Fruit fly (Drosophila melanogaster) whole organism, adult: ENCODE measurements around the gene Elo68alpha.

Source experiments
- CG11617 ChIP-seq: fragments of 200-800 bp; sonication (Bioruptor generic); optimal IDR thresholded peaks from 2 replicates; lab custom pipeline; 2017; ENCODE audit warnings: mild to moderate bottlenecking, missing biosample characterization, missing genetic modification reagents, missing genetic modification characterization
- CG12768 ChIP-seq: fragments of 200-800 bp; sonication (Bioruptor generic); optimal IDR thresholded peaks from 2 replicates; lab custom pipeline; 2017; ENCODE audit warnings: missing biosample characterization, missing genetic modification characterization, mild to moderate bottlenecking, moderate library complexity, missing genetic modification reagents
- CG14711 ChIP-seq: fragments of 200-800 bp; sonication (Bioruptor generic); optimal IDR thresholded peaks from 2 replicates; lab custom pipeline; 2018; ENCODE audit warnings: missing biosample characterization, mild to moderate bottlenecking, missing genetic modification characterization, moderate library complexity
- CG1620 ChIP-seq: fragments of 200-800 bp; sonication (Bioruptor generic); optimal IDR thresholded peaks from 2 replicates; lab custom pipeline; 2016; ENCODE audit warnings: missing biosample characterization, missing genetic modification characterization
- CG33017 ChIP-seq: fragments of 200-800 bp; sonication (Bioruptor generic); optimal IDR thresholded peaks from 2 replicates; lab custom pipeline; 2018; ENCODE audit warnings: missing biosample characterization, mild to moderate bottlenecking, missing genetic modification characterization, moderate library complexity
- CG5204 ChIP-seq: fragments of 200-800 bp; sonication (Bioruptor generic); optimal IDR thresholded peaks from 2 replicates; lab custom pipeline; 2016; ENCODE audit warnings: missing biosample characterization, missing genetic modification characterization
- CG7045 ChIP-seq: fragments of 200-800 bp; sonication (Bioruptor generic); optimal IDR thresholded peaks from 2 replicates; lab custom pipeline; 2017; ENCODE audit warnings: missing biosample characterization, mild to moderate bottlenecking, missing genetic modification characterization
- CG7101 ChIP-seq: fragments of 200-800 bp; sonication (Bioruptor generic); optimal IDR thresholded peaks from 2 replicates; lab custom pipeline; 2018; ENCODE audit warnings: missing biosample characterization, mild to moderate bottlenecking, missing genetic modification characterization, moderate library complexity
- Clk ChIP-seq: fragments of 200-800 bp; sonication (Bioruptor generic); optimal IDR thresholded peaks from 2 replicates; lab custom pipeline; 2017; ENCODE audit warnings: missing biosample characterization, missing genetic modification characterization
- Crg-1 ChIP-seq: fragments of 200-800 bp; sonication (Bioruptor generic); optimal IDR thresholded peaks from 2 replicates; lab custom pipeline; 2016; ENCODE audit warnings: missing biosample characterization, missing genetic modification characterization
- Hr96 ChIP-seq: fragments of 200-800 bp; sonication (Bioruptor generic); optimal IDR thresholded peaks from 2 replicates; lab custom pipeline; 2016; ENCODE audit warnings: missing biosample characterization, missing genetic modification characterization
- Mnt ChIP-seq: fragments of 200-800 bp; sonication (Bioruptor generic); optimal IDR thresholded peaks from 2 replicates; lab custom pipeline; 2016; ENCODE audit warnings: missing biosample characterization, mild to moderate bottlenecking, missing genetic modification characterization
- bab1 ChIP-seq: fragments of 200-800 bp; sonication (Bioruptor generic); optimal IDR thresholded peaks from 3 replicates; lab custom pipeline; 2019; ENCODE audit warnings: missing biosample characterization, mild to moderate bottlenecking, missing genetic modification characterization, moderate library complexity
- cic ChIP-seq: fragments of 200-800 bp; sonication (Bioruptor generic); optimal IDR thresholded peaks from 2 replicates; lab custom pipeline; 2017; ENCODE audit warnings: missing biosample characterization, mild to moderate bottlenecking, missing genetic modification characterization, moderate library complexity
- cnc ChIP-seq, 2 experiments: fragments of >200 bp; optimal IDR thresholded peaks; 2 replicates each; lab custom pipeline; 2017
- kay ChIP-seq: fragments of 200-800 bp; sonication (Bioruptor generic); peaks from one replicate; lab custom pipeline; 2016; ENCODE audit warnings: missing biosample characterization, missing genetic modification characterization, borderline replicate concordance
- ovo ChIP-seq: fragments of 200-800 bp; sonication (Bioruptor generic); optimal IDR thresholded peaks from 2 replicates; lab custom pipeline; 2016; ENCODE audit warnings: missing biosample characterization, missing genetic modification characterization
- pad ChIP-seq: fragments of 200-800 bp; sonication (Bioruptor generic); optimal IDR thresholded peaks from 3 replicates; lab custom pipeline; 2017; ENCODE audit warnings: missing biosample characterization, missing genetic modification characterization, mild to moderate bottlenecking, moderate library complexity, missing genetic modification reagents
- tj ChIP-seq: fragments of 200-800 bp; sonication (Bioruptor generic); optimal IDR thresholded peaks from 3 replicates; lab custom pipeline; 2017; ENCODE audit warnings: missing biosample characterization, mild to moderate bottlenecking, missing genetic modification characterization, moderate library complexity
- toe ChIP-seq: fragments of 200-800 bp; sonication (Bioruptor generic); optimal IDR thresholded peaks from 2 replicates; lab custom pipeline; 2016; ENCODE audit warnings: missing biosample characterization, missing genetic modification characterization

Gene Elo68alpha

dm6 chr3L:11096195-11096908 lies 6.5 kb downstream of the Elo68alpha start, which contains the start of the genes CG46439, Iyd and CG33947:
Gene CG46439, minus strand, starts transcription at chr3L:11096245.
Gene Iyd, minus strand, starts transcription at chr3L:11096245.
Gene CG33947, plus strand, starts transcription at chr3L:11096496.
- no peak for TF ChIP-seq cnc (optimal IDR thresholded peaks at IDR 0.05; lab: Kevin White, UChicago)
- peak; percentile 46 for TF ChIP-seq tj
- TF ChIP-seq CG7045 (GFP tag; lab: Kevin White, UChicago), result no peak
- TF ChIP-seq Clk, result no peak
- no peak for TF ChIP-seq CG33017 (tag; lab: Kevin White, UChicago)
- TF ChIP-seq bab1 (GFP tag; lab: Kevin White, UChicago), result peak; percentile 64
- TF ChIP-seq CG1620 (GFP tag; lab: Kevin White, UChicago), result peak; percentile 8
- TF ChIP-seq kay, result no peak
- peak; percentile 33 for TF ChIP-seq cic
- no peak for TF ChIP-seq ovo (GFP tag; lab: Kevin White, UChicago)
- TF ChIP-seq CG12768 (GFP tag; lab: Kevin White, UChicago), result peak; percentile 43
- peak; percentile 53 for TF ChIP-seq Mnt (GFP tag; lab: Kevin White, UChicago)
- no peak for TF ChIP-seq toe (GFP tag; lab: Kevin White, UChicago)
- TF ChIP-seq Crg-1 (GFP tag; lab: Kevin White, UChicago), result peak; percentile 54
- no peak for TF ChIP-seq CG11617 (GFP tag; lab: Kevin White, UChicago)
- no peak for TF ChIP-seq pad (GFP tag; lab: Kevin White, UChicago)
- TF ChIP-seq CG14711, result no peak
- peak; percentile 29 for TF ChIP-seq CG7101 (tag; lab: Kevin White, UChicago)
- TF ChIP-seq Hr96, result no peak
- no peak for TF ChIP-seq CG5204 (GFP tag; lab: Kevin White, UChicago)

dm6 chr3L:11094279-11094678 lies 8.6 kb downstream of the Elo68alpha start:
- TF ChIP-seq Hr96 (no peak), Crg-1 (GFP tag; lab: Kevin White, UChicago) (no peak), pad (GFP tag; lab: Kevin White, UChicago) (no peak), toe (GFP tag; lab: Kevin White, UChicago) (no peak), CG11617 (GFP tag; lab: Kevin White, UChicago) (no peak), CG5204 (GFP tag; lab: Kevin White, UChicago) (no peak)

- peak; percentile 80 for TF ChIP-seq bab1 (GFP tag; lab: Kevin White, UChicago)
- peak; percentile 82 for TF ChIP-seq CG7101 (tag; lab: Kevin White, UChicago)
- peak; percentile 90 for TF ChIP-seq kay
- TF ChIP-seq Crg-1 (GFP tag; lab: Kevin White, UChicago), result peak; percentile 86
- TF ChIP-seq pad (GFP tag; lab: Kevin White, UChicago), result peak; percentile 75
- peak; percentile 7 for TF ChIP-seq CG11617 (GFP tag; lab: Kevin White, UChicago)
- peak; percentile 75 for TF ChIP-seq toe (GFP tag; lab: Kevin White, UChicago)
- peak; percentile 57 for TF ChIP-seq ovo (GFP tag; lab: Kevin White, UChicago)
- TF ChIP-seq Mnt (GFP tag; lab: Kevin White, UChicago), result peak; percentile 78
- no peak for TF ChIP-seq cnc (optimal IDR thresholded peaks at IDR 0.05; lab: Kevin White, UChicago)
- TF ChIP-seq CG33017 (tag; lab: Kevin White, UChicago), result peak; percentile 66
- TF ChIP-seq Hr96, result peak; percentile 73
- peak; percentile 67 for TF ChIP-seq Clk
- peak; percentile 69 for TF ChIP-seq CG5204 (GFP tag; lab: Kevin White, UChicago)
- no peak for TF ChIP-seq tj
- peak; percentile 83 for TF ChIP-seq CG1620 (GFP tag; lab: Kevin White, UChicago)
- peak; percentile 55 for TF ChIP-seq CG7045 (GFP tag; lab: Kevin White, UChicago)
- TF ChIP-seq CG12768 (GFP tag; lab: Kevin White, UChicago), result peak; percentile 76
- peak; percentile 47 for TF ChIP-seq CG14711
- TF ChIP-seq cic, result no peak
These were observed 9.7 kb downstream of the Elo68alpha start, which contains the start of gene JIL-1 for dm6 chr3L:11093046-11093520. Gene JIL-1, minus strand, starts transcription at chr3L:11093193.

- TF ChIP-seq bab1 (GFP tag; lab: Kevin White, UChicago) (no peak), cic (peak; percentile 3)
These were observed 10.2 kb downstream of the Elo68alpha start for dm6 chr3L:11092610-11092961.

- TF ChIP-seq CG14711 (peak; percentile 54), ovo (GFP tag; lab: Kevin White, UChicago) (peak; percentile 7), toe (GFP tag; lab: Kevin White, UChicago) (peak; percentile 75), Clk (peak; percentile 53), CG12768 (GFP tag; lab: Kevin White, UChicago) (peak; percentile 82), Hr96 (peak; percentile 81), CG7045 (GFP tag; lab: Kevin White, UChicago) (peak; percentile 56), cic (peak; percentile 82), CG7101 (tag; lab: Kevin White, UChicago) (peak; percentile 78), Crg-1 (GFP tag; lab: Kevin White, UChicago) (peak; percentile 90), tj (peak; percentile 51), kay (peak; percentile 6), CG1620 (GFP tag; lab: Kevin White, UChicago) (peak; percentile 79), CG11617 (GFP tag; lab: Kevin White, UChicago) (peak; percentile 63), bab1 (GFP tag; lab: Kevin White, UChicago) (no peak), pad (GFP tag; lab: Kevin White, UChicago) (peak; percentile 76), cnc (optimal IDR thresholded peaks at IDR 0.05; lab: Kevin White, UChicago) (no peak), Mnt (GFP tag; lab: Kevin White, UChicago) (peak; percentile 70), CG33017 (tag; lab: Kevin White, UChicago) (peak; percentile 50), CG5204 (GFP tag; lab: Kevin White, UChicago) (peak; percentile 24)
These were observed 10.8 kb downstream of the Elo68alpha start for dm6 chr3L:11091943-11092609.
